Fruit fly (Drosophila melanogaster): Measurements from ENCODE around the gene CG9547.
A peak's percentile ranks its signal among the peaks of the same experiment; 100 is the strongest.

Gene CG9547

dm6 chr2L:6461497-6461896 is 32.8 kb downstream of the CG9547 start (continued):
- peak; percentile 7 for TF ChIP-seq grau (tag; optimal IDR thresholded peaks at IDR 0.05)
- no peak for TF ChIP-seq CG16813 (GFP tag; IDR thresholded peaks at IDR 0.05; ENCODE audit: partially characterized antibody)
- TF ChIP-seq ara (GFP tag; IDR thresholded peaks at IDR 0.05): 0 out of 2 replicates have a peak, but pooled peaks have one; percentile 4
- TF ChIP-seq Hr78 (GFP tag; optimal IDR thresholded peaks at IDR 0.05): no peak
- TF ChIP-seq Fer3 (tag; optimal IDR thresholded peaks at IDR 0.05): peak; percentile 37
- no peak for TF ChIP-seq CG8359 (GFP tag; optimal IDR thresholded peaks at IDR 0.05; ENCODE audit: borderline replicate concordance)
- TF ChIP-seq Ssrp (tag; optimal IDR thresholded peaks at IDR 0.05): no peak
- peak; percentile 46; the same call in 1 of the 2 replicates for TF ChIP-seq Awh (GFP tag; IDR thresholded peaks at IDR 0.05)
- TF ChIP-seq NK7.1 (GFP tag; optimal IDR thresholded peaks at IDR 0.05): no peak
- TF ChIP-seq crc (GFP tag; optimal IDR thresholded peaks at IDR 0.05): no peak
- no peak for TF ChIP-seq ab (GFP tag; optimal IDR thresholded peaks at IDR 0.05)
- no peak for TF ChIP-seq bowl (GFP tag; IDR thresholded peaks at IDR 0.05)
- TF ChIP-seq jumu (GFP tag; optimal IDR thresholded peaks at IDR 0.05): no peak
- TF ChIP-seq Aef1 (GFP tag; IDR thresholded peaks at IDR 0.05): no peak
- peak; percentile 3 for TF ChIP-seq run (tag; optimal IDR thresholded peaks at IDR 0.05)
- no peak for TF ChIP-seq tna (GFP tag; IDR thresholded peaks at IDR 0.05; ENCODE audit: partially characterized antibody)
- peak; percentile 57 for TF ChIP-seq CG1603 (tag; optimal IDR thresholded peaks at IDR 0.05)
- TF ChIP-seq hb (GFP tag; IDR thresholded peaks at IDR 0.05; ENCODE audit: partially characterized antibody): no peak
- TF ChIP-seq CG2120 (GFP tag; optimal IDR thresholded peaks at IDR 0.05): no peak
- no peak for TF ChIP-seq cad (GFP tag; optimal IDR thresholded peaks at IDR 0.05)
- no peak for TF ChIP-seq CG13624 (GFP tag; optimal IDR thresholded peaks at IDR 0.05)
- TF ChIP-seq CG33557 (GFP tag; optimal IDR thresholded peaks at IDR 0.05): no peak
- no peak for TF ChIP-seq en (GFP tag; optimal IDR thresholded peaks at IDR 0.05)
- no peak for TF ChIP-seq yki (optimal IDR thresholded peaks at IDR 0.05)
- TF ChIP-seq CG10209 (GFP tag; optimal IDR thresholded peaks at IDR 0.05): peak; percentile 26
- no peak for TF ChIP-seq fd3F (GFP tag; optimal IDR thresholded peaks at IDR 0.05)
- peak; percentile 8 for TF ChIP-seq CG10654 (GFP tag; optimal IDR thresholded peaks at IDR 0.05)
- no peak for TF ChIP-seq CG6683 (GFP tag; optimal IDR thresholded peaks at IDR 0.05)
- no peak for TF ChIP-seq al (GFP tag; IDR thresholded peaks at IDR 0.05)
- TF ChIP-seq CG9797 (GFP tag; optimal IDR thresholded peaks at IDR 0.05): no peak

- no peak for TF ChIP-seq en (GFP tag; optimal IDR thresholded peaks at IDR 0.05)
- TF ChIP-seq HLH4C (GFP tag; IDR thresholded peaks at IDR 0.05; ENCODE audit: partially characterized antibody): 0 out of 3 replicates have a peak, but pooled peaks have one; percentile 9
Observed at dm6 chr2L:6457583-6457982, 36.7 kb downstream of the CG9547 start.

- no peak for TF ChIP-seq ftz-f1 (GFP tag; optimal IDR thresholded peaks at IDR 0.05)
- TF ChIP-seq knrl (GFP tag; IDR thresholded peaks at IDR 0.05; ENCODE audit: partially characterized antibody): peak; percentile 78
- 0 out of 3 replicates have a peak, but pooled peaks have one; percentile 59 for TF ChIP-seq Doc3 (GFP tag; IDR thresholded peaks at IDR 0.05; ENCODE audit: partially characterized antibody)
- TF ChIP-seq CG4282 (GFP tag; optimal IDR thresholded peaks at IDR 0.05): peak; percentile 66
- peak; percentile 84 for TF ChIP-seq slbo (GFP tag; IDR thresholded peaks at IDR 0.05)
- TF ChIP-seq h (optimal IDR thresholded peaks at IDR 0.05): no peak
- no peak for TF ChIP-seq Taf1 (GFP tag; IDR thresholded peaks at IDR 0.05)
- peak; percentile 52 for TF ChIP-seq fd96Cb (tag; optimal IDR thresholded peaks at IDR 0.05)
- TF ChIP-seq eyg (GFP tag; optimal IDR thresholded peaks at IDR 0.05): peak; percentile 42
- no peak for TF ChIP-seq sim (GFP tag; IDR thresholded peaks at IDR 0.05)
- TF ChIP-seq mam (GFP tag; optimal IDR thresholded peaks at IDR 0.05): peak; percentile 80
- peak; percentile 69 for TF ChIP-seq CG13775 (GFP tag; optimal IDR thresholded peaks at IDR 0.05)
- TF ChIP-seq Rx (GFP tag; IDR thresholded peaks at IDR 0.05): peak; percentile 56
- no peak for TF ChIP-seq hth (optimal IDR thresholded peaks at IDR 0.05)
- no peak for TF ChIP-seq usp (GFP tag; optimal IDR thresholded peaks at IDR 0.05)
- TF ChIP-seq aop (GFP tag; IDR thresholded peaks at IDR 0.05): peak; percentile 31; the same call in 1 of the 2 replicates
- peak; percentile 61 for TF ChIP-seq CG2678 (tag; optimal IDR thresholded peaks at IDR 0.05)
- peak; percentile 6 for TF ChIP-seq ATbp (GFP tag; optimal IDR thresholded peaks at IDR 0.05)
- peak; percentile 47 for TF ChIP-seq CG3065 (GFP tag; optimal IDR thresholded peaks at IDR 0.05)
Observed at dm6 chr2L:6455955-6456599, 38.3 kb downstream of the CG9547 start, which contains the start of gene frj. Gene frj (plus strand): TSS chr2L:6456052.

Measured in whole organism, embryonic.